Fruit fly (Drosophila melanogaster) whole organism, embryonic: Measurements from ENCODE around the gene hang.
A peak's percentile ranks its signal among the peaks of the same experiment; 100 is the strongest.

Experiments used
- Asciz ChIP-seq: fragments of 200-800 bp; sonication (Bioruptor generic); optimal IDR thresholded peaks from 2 replicates; lab custom pipeline; 2017; ENCODE audit warnings: missing biosample characterization, mild to moderate bottlenecking, missing genetic modification characterization, missing genetic modification reagents
- CG10654 ChIP-seq: fragments of 200-800 bp; sonication (Bioruptor generic); optimal IDR thresholded peaks from 2 replicates; lab custom pipeline; 2016; ENCODE audit warnings: missing biosample characterization, missing genetic modification characterization
- CG11456 ChIP-seq: fragments of 200-800 bp; sonication (Bioruptor generic); IDR thresholded peaks from 3 replicates; pipeline ENCODE4 v1.3.6; 2022; ENCODE audit warnings: missing biosample characterization, missing genetic modification characterization
- CG13424 ChIP-seq: fragments of 200-800 bp; sonication (Bioruptor generic); optimal IDR thresholded peaks from 2 replicates; lab custom pipeline; 2019; ENCODE audit warnings: missing biosample characterization, mild to moderate bottlenecking, missing genetic modification characterization, moderate library complexity
- CG16813 ChIP-seq: fragments of 200-800 bp; sonication (Bioruptor generic); IDR thresholded peaks from 3 replicates; pipeline ENCODE4 v1.3.6; 2022; ENCODE audit warnings: missing biosample characterization, missing genetic modification characterization; ENCODE audit not compliant: partially characterized antibody
- CG17186 ChIP-seq: fragments of 200-800 bp; sonication (Bioruptor generic); optimal IDR thresholded peaks from 3 replicates; lab custom pipeline; 2017; ENCODE audit warnings: missing biosample characterization, missing genetic modification reagents, missing genetic modification characterization
- CG17912 ChIP-seq: fragments of 200-800 bp; sonication (Bioruptor generic); optimal IDR thresholded peaks from 2 replicates; lab custom pipeline; 2018; ENCODE audit warnings: missing biosample characterization, mild to moderate bottlenecking, missing genetic modification characterization
- CG18599 ChIP-seq: fragments of 200-800 bp; sonication (Bioruptor generic); optimal IDR thresholded peaks from 3 replicates; lab custom pipeline; 2017; ENCODE audit warnings: missing biosample characterization, missing genetic modification characterization, mild to moderate bottlenecking, moderate library complexity, missing genetic modification reagents
- CG2120 ChIP-seq: fragments of 200-800 bp; sonication (Bioruptor generic); optimal IDR thresholded peaks from 3 replicates; lab custom pipeline; 2016; ENCODE audit warnings: missing biosample characterization, missing genetic modification characterization
- CG31224 ChIP-seq: fragments of 200-800 bp; sonication (Bioruptor generic); IDR thresholded peaks from 2 replicates; pipeline ENCODE4 v1.3.6; 2022; ENCODE audit warnings: missing biosample characterization, missing genetic modification characterization
- CG31388 ChIP-seq: fragments of 200-800 bp; sonication (Bioruptor generic); optimal IDR thresholded peaks from 2 replicates; lab custom pipeline; 2016; ENCODE audit warnings: missing biosample characterization, missing genetic modification characterization
- CG3163 ChIP-seq: fragments of 200-800 bp; sonication (Bioruptor generic); optimal IDR thresholded peaks from 3 replicates; lab custom pipeline; 2016; ENCODE audit warnings: missing biosample characterization, missing genetic modification characterization
- CG4617 ChIP-seq: fragments of 200-800 bp; sonication (Bioruptor generic); optimal IDR thresholded peaks from 3 replicates; lab custom pipeline; 2016; ENCODE audit warnings: missing biosample characterization, missing genetic modification characterization, borderline replicate concordance
- CG4820 ChIP-seq: fragments of 200-800 bp; sonication (Bioruptor generic); optimal IDR thresholded peaks from 3 replicates; lab custom pipeline; 2016; ENCODE audit warnings: missing biosample characterization, missing genetic modification characterization
- CG6254 ChIP-seq: fragments of 200-800 bp; sonication (Bioruptor generic); optimal IDR thresholded peaks from 3 replicates; lab custom pipeline; 2017; ENCODE audit warnings: mild to moderate bottlenecking, missing biosample characterization, missing genetic modification reagents, missing genetic modification characterization
- CG7963 ChIP-seq: fragments of 200-800 bp; sonication (Bioruptor generic); IDR thresholded peaks from 3 replicates; pipeline ENCODE4 v1.3.6; 2022; ENCODE audit warnings: missing biosample characterization, missing genetic modification characterization; ENCODE audit not compliant: partially characterized antibody
- D ChIP-seq, 2 experiments: fragments of 200-800 bp in 1 of 2; fragments of >200 bp in 1 of 2; sonication (Bioruptor generic) in 1 of 2; optimal IDR thresholded peaks; 2 replicates in 1 of 2; 3 replicates in 1 of 2; lab custom pipeline; 2017; ENCODE audit warnings: mild to moderate bottlenecking in 1 of 2, missing biosample characterization in 1 of 2, missing genetic modification characterization in 1 of 2, missing genetic modification reagents in 1 of 2
- D19A ChIP-seq: fragments of 200-800 bp; optimal IDR thresholded peaks from 3 replicates; lab custom pipeline; 2019; ENCODE audit warnings: missing biosample characterization, mild to moderate bottlenecking, missing genetic modification characterization, moderate library complexity
- Dbx ChIP-seq: fragments of 200-800 bp; sonication (Bioruptor generic); IDR thresholded peaks from 3 replicates; pipeline ENCODE4 v1.3.6; 2022; ENCODE audit warnings: missing biosample characterization, missing genetic modification characterization
- Hmr ChIP-seq: fragments of 200-800 bp; sonication (Bioruptor generic); optimal IDR thresholded peaks from 3 replicates; lab custom pipeline; 2017; ENCODE audit warnings: mild to moderate bottlenecking, missing biosample characterization, missing genetic modification reagents, missing genetic modification characterization
- Hr39 ChIP-seq: fragments of >200 bp; optimal IDR thresholded peaks from 2 replicates; lab custom pipeline; 2017
- MTF-1 ChIP-seq: fragments of 200-800 bp; sonication (Bioruptor generic); optimal IDR thresholded peaks from 2 replicates; lab custom pipeline; 2018; ENCODE audit warnings: missing biosample characterization, mild to moderate bottlenecking, missing genetic modification characterization, borderline replicate concordance
- NC2β ChIP-seq: fragments of 200-800 bp; sonication (Bioruptor generic); optimal IDR thresholded peaks from 2 replicates; lab custom pipeline; 2016; ENCODE audit warnings: missing biosample characterization, missing genetic modification characterization
- NfI ChIP-seq: fragments of 200-800 bp; sonication (Bioruptor generic); optimal IDR thresholded peaks from 3 replicates; lab custom pipeline; 2018; ENCODE audit warnings: missing biosample characterization, mild to moderate bottlenecking, missing genetic modification characterization, moderate library complexity
- Opbp ChIP-seq: fragments of 200-800 bp; sonication (Bioruptor generic); IDR thresholded peaks from 3 replicates; pipeline ENCODE4 v1.3.6; 2022; ENCODE audit warnings: missing biosample characterization, missing genetic modification characterization; ENCODE audit not compliant: partially characterized antibody
- Pdp1 ChIP-seq, 2 experiments: fragments of 200-800 bp; sonication (Bioruptor generic); optimal IDR thresholded peaks; 3 replicates each; lab custom pipeline; 2016; ENCODE audit warnings: missing biosample characterization in 2 of 2, missing genetic modification characterization in 2 of 2, mild to moderate bottlenecking in 1 of 2, moderate library complexity in 1 of 2
- Ravus ChIP-seq: fragments of 200-800 bp; sonication (Bioruptor generic); IDR thresholded peaks from 2 replicates; pipeline ENCODE4 v1.3.6; 2022; ENCODE audit warnings: missing biosample characterization, missing genetic modification characterization
- Sox100B ChIP-seq: fragments of 200-800 bp; sonication (Bioruptor generic); optimal IDR thresholded peaks from 3 replicates; lab custom pipeline; 2018; ENCODE audit warnings: missing biosample characterization, mild to moderate bottlenecking, missing genetic modification characterization
- Spps ChIP-seq: fragments of 200-800 bp; sonication (Bioruptor generic); optimal IDR thresholded peaks from 2 replicates; lab custom pipeline; 2018; ENCODE audit warnings: missing biosample characterization, mild to moderate bottlenecking, missing genetic modification characterization
- abd-A ChIP-seq: fragments of 200-800 bp; sonication (Bioruptor generic); optimal IDR thresholded peaks from 3 replicates; lab custom pipeline; 2019; ENCODE audit warnings: missing biosample characterization, mild to moderate bottlenecking, missing genetic modification characterization, moderate library complexity
- ap ChIP-seq: fragments of 200-800 bp; sonication (Bioruptor generic); IDR thresholded peaks from 2 replicates; pipeline ENCODE4 v1.3.6; 2022; ENCODE audit warnings: missing biosample characterization, missing genetic modification characterization
- bab2 ChIP-seq: fragments of 200-800 bp; sonication (Bioruptor generic); optimal IDR thresholded peaks from 2 replicates; lab custom pipeline; 2016; ENCODE audit warnings: missing biosample characterization, missing genetic modification characterization
- chn ChIP-seq: fragments of 200-800 bp; sonication (Bioruptor generic); optimal IDR thresholded peaks from 2 replicates; lab custom pipeline; 2016; ENCODE audit warnings: missing biosample characterization, missing genetic modification characterization
- fd102C ChIP-seq: fragments of 200-800 bp; sonication (Bioruptor generic); optimal IDR thresholded peaks from 2 replicates; lab custom pipeline; 2018; ENCODE audit warnings: missing biosample characterization, mild to moderate bottlenecking, missing genetic modification characterization, moderate library complexity
- lola ChIP-seq, 3 experiments: fragments of >200 bp in 2 of 3; fragments of 200-800 bp in 1 of 3; sonication (Bioruptor generic) in 1 of 3; optimal IDR thresholded peaks; 2 replicates each; lab custom pipeline; 2017 to 2019; ENCODE audit warnings: missing biosample characterization in 3 of 3, missing genetic modification characterization in 3 of 3, mild to moderate bottlenecking in 1 of 3, moderate library complexity in 1 of 3
- mam ChIP-seq: fragments of 200-800 bp; sonication (Bioruptor generic); optimal IDR thresholded peaks from 3 replicates; lab custom pipeline; 2016; ENCODE audit warnings: missing biosample characterization, missing genetic modification characterization
- nerfin-2 ChIP-seq: fragments of 200-800 bp; sonication (Bioruptor generic); IDR thresholded peaks from 2 replicates; pipeline ENCODE4 v1.3.6; 2022; ENCODE audit warnings: missing biosample characterization, missing genetic modification characterization; ENCODE audit not compliant: partially characterized antibody
- p53 ChIP-seq: fragments of 200-800 bp; sonication (Bioruptor generic); optimal IDR thresholded peaks from 2 replicates; lab custom pipeline; 2016; ENCODE audit warnings: missing biosample characterization, missing genetic modification characterization
- peb ChIP-seq: fragments of 200-800 bp; sonication (Bioruptor generic); IDR thresholded peaks from 2 replicates; pipeline ENCODE4 v1.3.6; 2022; ENCODE audit warnings: missing biosample characterization, missing genetic modification characterization
- pita ChIP-seq: fragments of 200-800 bp; sonication (Bioruptor generic); optimal IDR thresholded peaks from 2 replicates; lab custom pipeline; 2017; ENCODE audit warnings: missing biosample characterization, mild to moderate bottlenecking, missing genetic modification characterization
- pnt ChIP-seq: fragments of 200-800 bp; sonication (Bioruptor generic); optimal IDR thresholded peaks from 3 replicates; lab custom pipeline; 2016; ENCODE audit warnings: missing biosample characterization, missing genetic modification characterization
- scrt ChIP-seq: fragments of 200-800 bp; sonication (Bioruptor generic); optimal IDR thresholded peaks from 2 replicates; lab custom pipeline; 2018; ENCODE audit warnings: missing biosample characterization, mild to moderate bottlenecking, missing genetic modification characterization, moderate library complexity
- sqz ChIP-seq: fragments of 200-800 bp; sonication (Bioruptor generic); optimal IDR thresholded peaks from 3 replicates; lab custom pipeline; 2018; ENCODE audit warnings: missing biosample characterization, mild to moderate bottlenecking, missing genetic modification characterization
- vnd ChIP-seq: fragments of 200-800 bp; sonication (Bioruptor generic); IDR thresholded peaks from 3 replicates; pipeline ENCODE4 v1.3.6; 2022; ENCODE audit warnings: missing biosample characterization, missing genetic modification characterization; ENCODE audit not compliant: partially characterized antibody
- wek ChIP-seq: fragments of 200-800 bp; sonication (Bioruptor generic); optimal IDR thresholded peaks from 3 replicates; lab custom pipeline; 2018; ENCODE audit warnings: missing biosample characterization, mild to moderate bottlenecking, missing genetic modification characterization, moderate library complexity
- z ChIP-seq: fragments of 200-800 bp; sonication (Bioruptor generic); IDR thresholded peaks from 3 replicates; pipeline ENCODE4 v1.3.6; 2022; ENCODE audit warnings: missing biosample characterization, missing genetic modification characterization

hang gene

DNA sequence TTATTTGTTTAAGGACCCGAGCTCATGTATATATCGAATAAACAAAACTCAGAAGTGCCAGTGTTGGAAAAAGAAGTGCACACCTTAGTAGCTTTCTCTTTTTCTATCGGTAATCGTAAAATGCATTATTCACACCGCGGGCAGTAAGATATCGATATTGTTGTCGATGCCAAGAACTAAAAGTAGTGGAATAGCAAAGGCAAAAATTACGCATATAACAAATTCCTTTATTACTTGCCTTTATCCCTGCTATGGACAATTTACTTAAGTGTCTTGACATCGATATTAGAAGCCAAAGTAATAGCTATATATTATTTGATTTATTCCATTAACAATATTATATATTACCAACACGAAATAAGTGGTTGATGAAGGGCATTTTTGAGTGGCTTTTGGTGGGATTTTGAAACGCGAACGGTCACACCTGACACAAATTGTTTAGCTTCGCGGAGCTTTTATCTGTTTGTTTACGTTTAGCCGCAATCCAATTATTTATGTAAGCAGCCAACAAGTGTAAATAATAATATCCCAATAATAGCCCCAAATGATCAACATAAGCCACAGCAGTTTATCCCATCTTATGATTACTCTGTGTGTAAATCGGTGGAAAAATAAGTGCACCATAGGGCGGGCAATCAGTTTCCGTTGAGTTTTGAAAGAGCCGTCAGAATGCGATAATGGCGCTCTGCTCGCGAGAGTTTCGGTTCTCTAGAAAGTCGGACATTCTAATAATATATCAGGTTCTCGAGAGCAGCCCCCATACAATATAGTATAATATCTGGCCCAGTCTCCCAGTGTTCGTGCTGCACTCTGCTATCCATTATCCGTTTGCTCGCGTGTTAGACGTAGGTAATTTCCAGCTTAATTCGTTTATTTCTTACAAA lies 37.5 kb upstream of the hang start, which contains the start of the genes CG9992 and CG4239 (continued):
- no peak for TF ChIP-seq CG6254 (GFP tag; lab: Kevin White, UChicago)
- TF ChIP-seq chn, result peak; percentile 39
- TF ChIP-seq p53 (GFP tag; lab: Kevin White, UChicago), result no peak
- TF ChIP-seq Asciz (GFP tag; lab: Kevin White, UChicago), result no peak
- TF ChIP-seq CG16813 (GFP tag; lab: Robert Waterston, UW), result peak; percentile 75
- peak; percentile 73 for TF ChIP-seq CG13424 (tag; lab: Kevin White, UChicago)
- TF ChIP-seq ap (GFP tag; lab: Robert Waterston, UW), result no peak
- no peak for TF ChIP-seq z (GFP tag; lab: Robert Waterston, UW)
- TF ChIP-seq CG4617 (GFP tag; lab: Kevin White, UChicago), result peak; percentile 59
- TF ChIP-seq CG7963 (GFP tag; lab: Robert Waterston, UW), result peak; percentile 55; the same call in 1 of the 3 replicates
- peak; percentile 56 for TF ChIP-seq NfI (GFP tag; lab: Kevin White, UChicago)
- TF ChIP-seq Hr39, result no peak
- no peak for TF ChIP-seq Spps (tag; lab: Kevin White, UChicago)
- TF ChIP-seq scrt (GFP tag; lab: Kevin White, UChicago), result no peak
- TF ChIP-seq NC2β (GFP tag; lab: Kevin White, UChicago), result no peak
- peak; percentile 44; the same call in 1 of the 2 replicates for TF ChIP-seq CG31224 (GFP tag; lab: Robert Waterston, UW)
- TF ChIP-seq CG17912 (GFP tag; lab: Kevin White, UChicago), result no peak
- TF ChIP-seq pita (GFP tag; lab: Kevin White, UChicago), result no peak
- no peak for TF ChIP-seq sqz (GFP tag; lab: Kevin White, UChicago)
- peak; percentile 3 for TF ChIP-seq CG4820 (GFP tag; lab: Kevin White, UChicago)
- TF ChIP-seq pnt (GFP tag; lab: Kevin White, UChicago), result peak; percentile 51
- peak; percentile 8 for TF ChIP-seq CG18599 (GFP tag; lab: Kevin White, UChicago)
- TF ChIP-seq vnd (GFP tag; lab: Robert Waterston, UW), result no peak; the same call in 2 of the 3 replicates
- TF ChIP-seq peb (GFP tag; lab: Robert Waterston, UW), result no peak
- TF ChIP-seq abd-A, result no peak
- TF ChIP-seq wek, result peak; percentile 61
- TF ChIP-seq D (optimal IDR thresholded peaks at IDR 0.05; lab: Kevin White, UChicago), result no peak
- peak; percentile 52 for TF ChIP-seq D (GFP tag; optimal IDR thresholded peaks at IDR 0.05; lab: Kevin White, UChicago)
- peak; percentile 70; the same call in 1 of the 3 replicates for TF ChIP-seq CG11456 (GFP tag; lab: Robert Waterston, UW)
- TF ChIP-seq CG3163 (GFP tag; lab: Kevin White, UChicago), result no peak
- no peak for TF ChIP-seq CG31388 (GFP tag; lab: Kevin White, UChicago)
- TF ChIP-seq CG2120 (GFP tag; lab: Kevin White, UChicago), result peak; percentile 66
- TF ChIP-seq nerfin-2 (GFP tag; lab: Robert Waterston, UW), result peak; percentile 52; the same call in 1 of the 2 replicates
- no peak for TF ChIP-seq MTF-1 (GFP tag; lab: Kevin White, UChicago)
- TF ChIP-seq CG17186 (GFP tag; lab: Kevin White, UChicago), result no peak
- TF ChIP-seq Dbx, result peak; percentile 69
- peak; percentile 40 to 82 for TF ChIP-seq Pdp1 (GFP tag; optimal IDR thresholded peaks at IDR 0.05; lab: Kevin White, UChicago)
- peak; percentile 30 for TF ChIP-seq D19A
- TF ChIP-seq bab2 (GFP tag; lab: Kevin White, UChicago), result peak; percentile 21
- peak; percentile 61 for TF ChIP-seq CG10654 (GFP tag; lab: Kevin White, UChicago)
- no peak; the same call in 1 of the 2 replicates for TF ChIP-seq Ravus (GFP tag; lab: Robert Waterston, UW)
- TF ChIP-seq Opbp, result peak; percentile 61; the same call in 2 of the 3 replicates
- peak; percentile 61 for TF ChIP-seq mam (GFP tag; lab: Kevin White, UChicago)
- TF ChIP-seq Hmr (GFP tag; lab: Kevin White, UChicago), result peak; percentile 75
- no peak for TF ChIP-seq fd102C (GFP tag; lab: Kevin White, UChicago)
- peak; percentile 24 for TF ChIP-seq Sox100B
- peak in 2 of 3 experiments; percentile 59 to 97 for TF ChIP-seq lola (GFP tag; optimal IDR thresholded peaks at IDR 0.05; lab: Kevin White, UChicago)
